Worm (Caenorhabditis elegans) whole organism, L3 larva: ENCODE measurements around the gene mab-10.

Experiments
- R02D3.7 ChIP-seq: fragments of 150-350 bp; optimal IDR thresholded peaks from 2 replicates; lab custom pipeline; 2014; ENCODE audit warnings: missing biosample characterization, missing genetic modification characterization
- ZK546.5 ChIP-seq: sonication (generic microtip); optimal IDR thresholded peaks from 2 replicates; lab custom pipeline; 2017; ENCODE audit warnings: missing biosample characterization, missing genetic modification characterization
- aly-2 ChIP-seq: fragments of 150-350 bp; optimal IDR thresholded peaks from 2 replicates; lab custom pipeline; 2014; ENCODE audit warnings: missing biosample characterization, missing genetic modification characterization
- ama-1 ChIP-seq: fragments of 150-350 bp; optimal IDR thresholded peaks from 2 replicates; lab custom pipeline; 2018
- ceh-16 ChIP-seq: sonication (generic microtip); optimal IDR thresholded peaks from 2 replicates; lab custom pipeline; 2017; ENCODE audit warnings: missing biosample characterization, missing genetic modification characterization
- ceh-28 ChIP-seq: fragments of 150-350 bp; optimal IDR thresholded peaks from 2 replicates; lab custom pipeline; 2014; ENCODE audit warnings: missing biosample characterization, missing genetic modification reagents, missing genetic modification characterization
- ceh-82 ChIP-seq: fragments of 150-350 bp; optimal IDR thresholded peaks from 2 replicates; lab custom pipeline; 2014; ENCODE audit warnings: missing biosample characterization, missing genetic modification characterization
- ceh-9 ChIP-seq: sonication (generic microtip); optimal IDR thresholded peaks from 2 replicates; lab custom pipeline; 2018; ENCODE audit warnings: missing biosample characterization, missing genetic modification characterization
- daf-12 ChIP-seq: fragments of 150-350 bp; optimal IDR thresholded peaks from 2 replicates; lab custom pipeline; 2014; ENCODE audit warnings: missing biosample characterization, missing genetic modification reagents, missing genetic modification characterization
- egl-27 ChIP-seq: sonication (generic microtip); optimal IDR thresholded peaks from 4 replicates; lab custom pipeline; 2017; ENCODE audit warnings: missing biosample characterization, missing genetic modification reagents, missing genetic modification characterization
- egl-5 ChIP-seq: fragments of 150-350 bp; optimal IDR thresholded peaks from 2 replicates; lab custom pipeline; 2017; ENCODE audit warnings: missing biosample characterization, missing genetic modification reagents, missing genetic modification characterization, inconsistent platforms
- elt-1 ChIP-seq: fragments of 150-350 bp; optimal IDR thresholded peaks from 2 replicates; lab custom pipeline; 2014; ENCODE audit warnings: missing biosample characterization, missing genetic modification characterization
- elt-2 ChIP-seq: sonication (generic microtip); optimal IDR thresholded peaks from 2 replicates; lab custom pipeline; 2016; ENCODE audit warnings: missing genetic modification reagents, mild to moderate bottlenecking, missing genetic modification characterization, missing compliant biosample characterization
- elt-3 ChIP-seq, 3 experiments: fragments of 150-350 bp in 1 of 3; sonication (generic microtip) in 2 of 3; optimal IDR thresholded peaks; 2 replicates in 2 of 3; 4 replicates in 1 of 3; lab custom pipeline; 2014 to 2017; ENCODE audit warnings: missing biosample characterization in 3 of 3, missing genetic modification characterization in 3 of 3
- eor-1 ChIP-seq, 2 experiments: fragments of 150-350 bp; optimal IDR thresholded peaks; 2 replicates each; lab custom pipeline; 2014 to 2018; ENCODE audit warnings: missing biosample characterization in 2 of 2, missing genetic modification characterization in 2 of 2
- fkh-10 ChIP-seq: sonication (generic microtip); optimal IDR thresholded peaks from 2 replicates; lab custom pipeline; 2017; ENCODE audit warnings: missing biosample characterization, missing genetic modification reagents, missing genetic modification characterization
- fkh-2 ChIP-seq: fragments of 150-350 bp; optimal IDR thresholded peaks from 2 replicates; lab custom pipeline; 2014; ENCODE audit warnings: missing biosample characterization, missing genetic modification reagents, missing genetic modification characterization
- fos-1 ChIP-seq: fragments of 150-350 bp; optimal IDR thresholded peaks from 2 replicates; lab custom pipeline; 2014; ENCODE audit warnings: missing biosample characterization, missing genetic modification characterization
- hmg-11 ChIP-seq: sonication (generic microtip); optimal IDR thresholded peaks from 2 replicates; lab custom pipeline; 2016; ENCODE audit warnings: missing genetic modification characterization, missing compliant biosample characterization
- jun-1 ChIP-seq: fragments of 150-350 bp; optimal IDR thresholded peaks from 2 replicates; lab custom pipeline; 2014; ENCODE audit warnings: missing biosample characterization, missing genetic modification reagents, missing genetic modification characterization
- lin-15B ChIP-seq: fragments of 150-350 bp; optimal IDR thresholded peaks from 2 replicates; lab custom pipeline; 2014; ENCODE audit warnings: missing biosample characterization, missing genetic modification characterization
- lin-39 ChIP-seq: fragments of 150-350 bp; optimal IDR thresholded peaks from 2 replicates; lab custom pipeline; 2018; ENCODE audit warnings: missing biosample characterization, missing genetic modification reagents, missing genetic modification characterization
- lsy-12 ChIP-seq: sonication (generic microtip); optimal IDR thresholded peaks from 2 replicates; lab custom pipeline; 2016; ENCODE audit warnings: mild to moderate bottlenecking, missing genetic modification characterization, missing compliant biosample characterization
- mdl-1 ChIP-seq: fragments of 150-350 bp; optimal IDR thresholded peaks from 2 replicates; lab custom pipeline; 2014; ENCODE audit warnings: missing biosample characterization, missing genetic modification characterization
- mml-1 ChIP-seq: fragments of 150-350 bp; sonication (generic microtip); optimal IDR thresholded peaks from 3 replicates; lab custom pipeline; 2014; ENCODE audit warnings: missing biosample characterization, missing genetic modification characterization
- nfya-1 ChIP-seq: sonication (generic microtip); optimal IDR thresholded peaks from 2 replicates; lab custom pipeline; 2017; ENCODE audit warnings: missing genetic modification characterization, mild to moderate bottlenecking, missing compliant biosample characterization, antibody characterized with exemption, moderate library complexity; ENCODE audit not compliant: insufficient read depth
- nhr-11 ChIP-seq: fragments of 150-350 bp; optimal IDR thresholded peaks from 2 replicates; lab custom pipeline; 2014; ENCODE audit warnings: missing biosample characterization, missing genetic modification characterization
- nhr-12 ChIP-seq: fragments of 150-350 bp; optimal IDR thresholded peaks from 2 replicates; lab custom pipeline; 2014; ENCODE audit warnings: missing biosample characterization, missing genetic modification characterization
- nhr-23 ChIP-seq: fragments of 150-350 bp; optimal IDR thresholded peaks from 2 replicates; lab custom pipeline; 2014; ENCODE audit warnings: missing biosample characterization, missing genetic modification reagents, missing genetic modification characterization
- nhr-237 ChIP-seq: fragments of 150-350 bp; optimal IDR thresholded peaks from 2 replicates; lab custom pipeline; 2014; ENCODE audit warnings: missing biosample characterization, missing genetic modification characterization
- nhr-25 ChIP-seq: sonication (generic microtip); optimal IDR thresholded peaks from 2 replicates; lab custom pipeline; 2017; ENCODE audit warnings: missing biosample characterization, missing genetic modification characterization
- nhr-28 ChIP-seq: fragments of 150-350 bp; optimal IDR thresholded peaks from 2 replicates; lab custom pipeline; 2014; ENCODE audit warnings: missing biosample characterization, missing genetic modification characterization
- nhr-43 ChIP-seq: sonication (generic microtip); optimal IDR thresholded peaks from 2 replicates; lab custom pipeline; 2016; ENCODE audit warnings: mild to moderate bottlenecking, missing genetic modification characterization, missing compliant biosample characterization; ENCODE audit not compliant: poor library complexity, severe bottlenecking
- nhr-67 ChIP-seq: fragments of 150-350 bp; optimal IDR thresholded peaks from 2 replicates; lab custom pipeline; 2014; ENCODE audit warnings: missing biosample characterization, missing genetic modification characterization
- nhr-76 ChIP-seq: fragments of 150-350 bp; sonication (generic microtip); optimal IDR thresholded peaks from 5 replicates; lab custom pipeline; 2014; ENCODE audit warnings: missing biosample characterization, missing genetic modification characterization
- nhr-77 ChIP-seq: fragments of 150-350 bp; optimal IDR thresholded peaks from 2 replicates; lab custom pipeline; 2014; ENCODE audit warnings: missing biosample characterization, missing genetic modification characterization
- pha-4 ChIP-seq: fragments of 150-350 bp; optimal IDR thresholded peaks from 2 replicates; lab custom pipeline; 2014; ENCODE audit warnings: missing biosample characterization, missing genetic modification reagents, missing genetic modification characterization
- pqm-1 ChIP-seq: fragments of 150-350 bp; optimal IDR thresholded peaks from 2 replicates; lab custom pipeline; 2017; ENCODE audit warnings: missing biosample characterization, missing genetic modification characterization, inconsistent platforms
- sea-2 ChIP-seq: fragments of 150-350 bp; sonication (generic microtip); optimal IDR thresholded peaks from 4 replicates; lab custom pipeline; 2014; ENCODE audit warnings: missing biosample characterization, missing genetic modification reagents, missing genetic modification characterization
- skn-1 ChIP-seq: fragments of 150-350 bp; optimal IDR thresholded peaks from 2 replicates; lab custom pipeline; 2014; ENCODE audit warnings: missing biosample characterization, missing genetic modification characterization
- snpc-4 ChIP-seq: fragments of 150-350 bp; optimal IDR thresholded peaks from 2 replicates; lab custom pipeline; 2014; ENCODE audit warnings: missing biosample characterization, missing genetic modification characterization
- tbx-2 ChIP-seq: sonication (generic microtip); optimal IDR thresholded peaks from 2 replicates; lab custom pipeline; 2016; ENCODE audit warnings: mild to moderate bottlenecking, missing genetic modification characterization, missing compliant biosample characterization
- unc-39 ChIP-seq: sonication (generic microtip); optimal IDR thresholded peaks from 4 replicates; lab custom pipeline; 2017; ENCODE audit warnings: missing biosample characterization, missing genetic modification characterization
- unc-62 ChIP-seq: fragments of 150-350 bp; sonication (generic microtip); optimal IDR thresholded peaks from 4 replicates; lab custom pipeline; 2014; ENCODE audit warnings: missing biosample characterization, missing genetic modification reagents, missing genetic modification characterization
- zag-1 ChIP-seq: fragments of 150-350 bp; optimal IDR thresholded peaks from 2 replicates; lab custom pipeline; 2014; ENCODE audit warnings: missing biosample characterization, missing genetic modification characterization
- ztf-11 ChIP-seq: fragments of 150-350 bp; optimal IDR thresholded peaks from 2 replicates; lab custom pipeline; 2014; ENCODE audit warnings: missing biosample characterization, missing genetic modification characterization
- ztf-4 ChIP-seq: fragments of 150-350 bp; optimal IDR thresholded peaks from 2 replicates; lab custom pipeline; 2014; ENCODE audit warnings: missing biosample characterization, missing genetic modification characterization

mab-10 gene

ce11 chrII:10527649-10528134 lies at the start of gene mab-10:
Gene mab-10, plus strand, starts transcription at chrII:10528084.
- TF ChIP-seq elt-1 (tag; lab: Kevin White, UChicago): no peak
- no peak for TF ChIP-seq fkh-10 (GFP tag; lab: Kevin White, UChicago)
- TF ChIP-seq elt-2: peak; percentile 52
- no peak for TF ChIP-seq ztf-4
- peak; percentile 22 for TF ChIP-seq pha-4
- TF ChIP-seq nhr-77: no peak
- TF ChIP-seq ceh-28 (tag; lab: Kevin White, UChicago): no peak
- TF ChIP-seq eor-1 (tag; optimal IDR thresholded peaks at IDR 0.05; lab: Kevin White, UChicago): no peak
- TF ChIP-seq nhr-237 (tag; lab: Kevin White, UChicago): no peak
- no peak for TF ChIP-seq nhr-43
- TF ChIP-seq ama-1 (lab: Kevin White, UChicago): no peak
- no peak for TF ChIP-seq lin-15B (tag; lab: Kevin White, UChicago)
- TF ChIP-seq fos-1 (tag; lab: Kevin White, UChicago): no peak
- no peak for TF ChIP-seq ZK546.5 (tag; lab: Kevin White, UChicago)
- TF ChIP-seq unc-39 (tag; lab: Kevin White, UChicago): no peak
- TF ChIP-seq ceh-16 (tag; lab: Kevin White, UChicago): no peak
- TF ChIP-seq nhr-67: no peak
- TF ChIP-seq elt-3 (tag; optimal IDR thresholded peaks at IDR 0.05; lab: Kevin White, UChicago): peak in 1 of 3 experiments; percentile 34
- no peak for TF ChIP-seq lsy-12 (tag; lab: Kevin White, UChicago)
- TF ChIP-seq fkh-2 (tag; lab: Kevin White, UChicago): no peak
- no peak for TF ChIP-seq egl-27 (tag; lab: Kevin White, UChicago)
- no peak for TF ChIP-seq aly-2
- TF ChIP-seq jun-1: no peak
- TF ChIP-seq zag-1: no peak
- TF ChIP-seq unc-62 (GFP tag; lab: Kevin White, UChicago): no peak
- TF ChIP-seq lin-39 (tag; lab: Kevin White, UChicago): peak; percentile 77
- no peak for TF ChIP-seq mml-1 (tag; lab: Kevin White, UChicago)
- TF ChIP-seq nhr-25 (tag; lab: Kevin White, UChicago): peak; percentile 6
- TF ChIP-seq ceh-9 (tag; lab: Kevin White, UChicago): no peak
- no peak for TF ChIP-seq daf-12
- no peak for TF ChIP-seq egl-5 (tag; lab: Kevin White, UChicago)
- TF ChIP-seq skn-1 (tag; lab: Kevin White, UChicago): no peak
- no peak for TF ChIP-seq nhr-12
- TF ChIP-seq R02D3.7 (tag; lab: Kevin White, UChicago): no peak
- TF ChIP-seq tbx-2 (tag; lab: Kevin White, UChicago): peak; percentile 23
- TF ChIP-seq hmg-11 (tag; lab: Kevin White, UChicago): peak; percentile 87
- no peak for TF ChIP-seq nhr-23 (tag; lab: Kevin White, UChicago)
- TF ChIP-seq nhr-76 (tag; lab: Kevin White, UChicago): no peak
- no peak for TF ChIP-seq ztf-11 (tag; lab: Kevin White, UChicago)
- peak; percentile 50 for TF ChIP-seq nfya-1 (tag; lab: Kevin White, UChicago)
- no peak for TF ChIP-seq ceh-82 (tag; lab: Kevin White, UChicago)
- TF ChIP-seq pqm-1: no peak
- no peak for TF ChIP-seq nhr-11 (tag; lab: Kevin White, UChicago)
- no peak for TF ChIP-seq nhr-28 (tag; lab: Kevin White, UChicago)
- peak; percentile 9 for TF ChIP-seq mdl-1 (tag; lab: Kevin White, UChicago)
- no peak for TF ChIP-seq sea-2 (GFP tag; lab: Kevin White, UChicago)
- TF ChIP-seq snpc-4 (tag; lab: Kevin White, UChicago): no peak
